Fruit fly (Drosophila melanogaster) S2 (cell line): ENCODE data around the gene Top2.

Experiments
- CG8478 ChIP-seq: fragments of >200 bp; optimal IDR thresholded peaks from 2 replicates; lab custom pipeline; 2018
- CTCF ChIP-seq, 2 experiments: fragments of >200 bp; optimal IDR thresholded peaks; 2 replicates each; lab custom pipeline; 2018

The Top2 gene

dm6 chr2L:19418872-19419271 lies 34.4 kb downstream of the Top2 start, which contains the start of gene lectin-37Db:
lectin-37Db (plus strand) TSS chr2L:19419075.
- TF ChIP-seq CTCF (optimal IDR thresholded peaks at IDR 0.05; lab: Kevin White, UChicago), result no peak
- no peak for TF ChIP-seq CG8478 (lab: Kevin White, UChicago)

- TF ChIP-seq CG8478 (lab: Kevin White, UChicago), result no peak
- TF ChIP-seq CTCF (optimal IDR thresholded peaks at IDR 0.05; lab: Kevin White, UChicago), result no peak
Measured at dm6 chr2L:19418017-19418416, 35.3 kb downstream of the Top2 start, which contains the start of gene lectin-37Da. lectin-37Da (plus strand) TSS chr2L:19418317.

DNA sequence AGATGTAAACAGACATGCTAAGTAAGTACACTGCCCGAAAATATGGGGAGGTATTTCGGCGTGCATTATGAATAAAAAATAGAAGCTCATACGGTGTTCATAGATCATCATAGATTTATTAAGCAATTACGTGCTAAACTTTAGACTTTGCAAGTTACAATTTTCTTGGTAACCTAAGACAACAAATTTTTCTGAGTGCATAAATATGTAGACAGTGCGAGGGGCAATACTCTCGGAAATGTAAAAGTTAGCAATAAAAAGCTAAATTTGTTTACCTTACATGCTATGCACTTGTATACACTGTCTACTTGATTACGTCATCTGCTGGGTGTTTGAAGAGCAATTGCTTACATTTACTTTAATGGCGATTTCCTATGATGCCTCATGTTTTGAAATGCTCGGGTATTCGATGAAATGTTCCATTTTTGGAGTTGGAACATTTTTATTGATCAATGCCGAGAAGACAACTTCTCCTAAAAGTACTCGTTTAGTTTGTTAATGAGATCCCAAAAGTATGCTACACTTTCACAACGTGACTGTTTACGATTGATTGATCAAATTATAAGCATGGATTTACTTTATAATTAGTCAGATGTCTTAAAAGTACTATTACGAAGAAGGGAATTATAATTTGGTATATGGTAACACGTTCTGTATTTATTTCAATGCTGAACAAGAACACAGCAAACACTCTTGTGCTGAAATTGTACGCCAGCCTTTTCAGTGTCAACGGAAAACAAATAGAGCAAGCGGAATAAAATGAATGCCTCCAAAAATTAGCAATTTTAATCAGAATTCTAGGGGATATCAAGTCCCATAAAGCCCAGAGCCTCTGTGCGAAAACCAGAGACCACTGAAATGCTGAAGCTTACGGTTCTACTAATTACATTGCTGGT lies 36.4 kb downstream of the Top2 start, which contains the start of gene Lectin-galC1:
Gene Lectin-galC1 (plus strand): TSS at position 846 of the 896 bp plus-strand sequence.
- TF ChIP-seq CTCF (optimal IDR thresholded peaks at IDR 0.05; lab: Kevin White, UChicago) (peak; percentile 23 to 30), CG8478 (lab: Kevin White, UChicago) (no peak)

- TF ChIP-seq CG8478 (lab: Kevin White, UChicago) (no peak), CTCF (optimal IDR thresholded peaks at IDR 0.05; lab: Kevin White, UChicago) (no peak)
Measured at dm6 chr2L:19415859-19416258, 37.4 kb downstream of the Top2 start.

- TF ChIP-seq CTCF (optimal IDR thresholded peaks at IDR 0.05; lab: Kevin White, UChicago) (peak; percentile 73 to 86), CG8478 (lab: Kevin White, UChicago) (no peak)
Measured at dm6 chr2L:19415133-19415532, 38.2 kb downstream of the Top2 start.

- TF ChIP-seq CTCF (optimal IDR thresholded peaks at IDR 0.05; lab: Kevin White, UChicago), result no peak
- no peak for TF ChIP-seq CG8478 (lab: Kevin White, UChicago)
Measured at dm6 chr2L:19414233-19414749, 39.0 kb downstream of the Top2 start.

DNA sequence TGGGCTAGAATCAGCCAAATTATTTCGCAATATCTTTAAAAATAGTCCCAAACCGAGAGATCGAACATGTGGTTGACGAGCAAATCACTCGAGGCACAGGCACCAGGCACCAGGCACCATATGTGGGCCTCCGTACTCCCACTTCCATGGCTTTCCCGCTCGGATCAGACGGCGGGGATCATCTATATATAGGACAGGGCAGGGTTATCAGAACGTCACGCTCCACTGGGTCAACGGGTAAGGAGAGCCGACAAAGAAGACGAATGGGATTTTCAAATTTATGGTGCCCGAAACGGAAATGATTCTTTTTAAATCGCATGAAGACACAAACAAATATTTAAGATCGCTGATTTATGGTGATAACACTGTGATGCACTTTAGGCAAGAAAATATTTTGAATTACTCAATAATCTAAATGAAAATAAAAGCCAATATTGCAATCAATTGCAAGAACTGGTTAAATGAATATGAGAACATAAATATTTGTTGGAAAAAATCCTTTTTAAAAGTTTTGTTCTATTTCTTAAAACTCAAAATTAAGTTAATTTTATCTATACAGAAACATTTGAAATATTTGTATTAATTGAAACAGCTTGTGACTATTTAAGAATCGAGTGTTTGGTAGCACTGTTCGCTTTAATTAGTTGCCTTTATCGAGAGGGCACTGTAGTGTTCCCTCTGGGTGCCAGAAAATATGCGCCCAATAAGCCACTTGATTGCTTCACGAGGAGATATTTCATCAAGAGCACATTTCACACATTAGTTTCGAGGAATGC lies 40.0 kb downstream of the Top2 start:
- TF ChIP-seq CTCF (optimal IDR thresholded peaks at IDR 0.05; lab: Kevin White, UChicago) (no peak), CG8478 (lab: Kevin White, UChicago) (no peak)

DNA sequence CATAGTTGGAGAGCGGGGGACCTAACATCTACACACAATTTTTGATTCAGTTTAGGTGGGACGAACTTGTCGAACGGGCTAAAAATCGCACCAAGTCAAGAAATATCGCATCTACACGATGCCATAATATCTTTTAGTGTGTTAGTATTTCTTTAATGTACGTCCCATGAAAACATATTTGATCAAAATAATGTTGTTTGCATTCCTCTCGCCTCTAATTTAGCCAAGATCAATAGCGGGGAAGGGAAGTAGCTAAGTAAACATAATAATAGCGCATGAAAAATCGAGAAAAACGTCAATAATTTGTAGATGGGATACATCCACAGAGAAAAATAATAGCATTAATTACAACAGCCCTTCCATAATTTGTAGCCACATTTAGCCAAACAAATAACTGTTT lies 41.3 kb downstream of the Top2 start:
- TF ChIP-seq CG8478 (lab: Kevin White, UChicago) (no peak), CTCF (optimal IDR thresholded peaks at IDR 0.05; lab: Kevin White, UChicago) (no peak)

DNA sequence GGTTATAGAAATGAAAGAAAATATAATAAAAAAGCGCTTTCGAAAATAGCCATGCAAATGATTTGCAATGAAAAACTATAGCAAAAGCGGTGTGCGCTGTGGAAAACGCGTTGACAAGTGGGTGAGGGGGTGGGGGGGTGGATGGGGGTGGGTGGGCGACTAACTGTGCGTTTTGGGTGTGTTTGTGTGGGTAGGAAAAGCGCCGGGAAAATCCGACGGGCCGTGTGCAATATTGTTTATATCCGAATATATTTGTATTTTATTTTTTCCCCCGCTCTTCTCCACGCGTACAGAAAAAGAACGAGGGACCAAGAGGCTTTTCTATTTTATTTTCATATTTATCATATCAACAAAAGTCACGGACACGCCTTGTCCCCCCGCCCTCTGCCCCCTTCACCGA lies 46.9 kb downstream of the Top2 start:
- TF ChIP-seq CG8478 (lab: Kevin White, UChicago) (no peak), CTCF (optimal IDR thresholded peaks at IDR 0.05; lab: Kevin White, UChicago) (no peak)

DNA sequence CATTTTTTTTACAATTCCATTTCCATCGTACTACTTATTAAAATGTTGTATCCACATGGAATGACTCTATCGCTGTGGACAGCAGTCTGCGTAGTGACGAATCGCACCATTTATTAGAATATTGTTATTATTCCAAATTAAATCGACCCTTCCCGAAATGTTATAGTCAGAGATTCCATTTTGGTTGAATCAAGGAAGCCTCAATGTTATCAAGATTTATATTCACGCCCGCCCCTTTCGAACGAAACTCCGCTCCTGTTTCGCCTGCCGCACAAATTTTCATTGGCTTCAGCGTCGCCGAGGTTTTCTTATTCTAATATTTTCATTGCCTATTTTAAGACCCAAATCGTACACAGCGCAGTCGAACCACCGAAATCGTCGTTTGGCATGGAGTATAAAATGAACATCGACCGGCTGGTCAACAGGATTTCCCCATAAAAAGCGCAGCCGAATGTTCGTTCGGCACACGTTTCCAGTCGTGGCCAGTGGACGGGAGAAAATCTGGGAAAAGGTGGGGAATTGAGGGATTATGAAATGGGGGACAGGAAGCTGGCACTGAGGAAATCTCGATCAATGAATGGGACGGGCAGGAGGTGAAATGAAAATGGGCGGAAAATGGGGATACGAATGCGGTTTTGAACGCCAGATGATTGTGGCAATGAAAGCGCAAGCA lies 47.5 kb downstream of the Top2 start:
- TF ChIP-seq CTCF (optimal IDR thresholded peaks at IDR 0.05; lab: Kevin White, UChicago) (no peak), CG8478 (lab: Kevin White, UChicago) (no peak)

- TF ChIP-seq CG8478 (lab: Kevin White, UChicago) (no peak), CTCF (optimal IDR thresholded peaks at IDR 0.05; lab: Kevin White, UChicago) (no peak)
Measured at dm6 chr2L:19404804-19405203, 48.5 kb downstream of the Top2 start.

- TF ChIP-seq CTCF (optimal IDR thresholded peaks at IDR 0.05; lab: Kevin White, UChicago) (no peak), CG8478 (lab: Kevin White, UChicago) (no peak)
Measured at dm6 chr2L:19403398-19403797, 49.9 kb downstream of the Top2 start.

- TF ChIP-seq CG8478 (lab: Kevin White, UChicago), result no peak
- TF ChIP-seq CTCF (optimal IDR thresholded peaks at IDR 0.05; lab: Kevin White, UChicago), result no peak
Measured at dm6 chr2L:19402667-19403066, 50.6 kb downstream of the Top2 start.

DNA sequence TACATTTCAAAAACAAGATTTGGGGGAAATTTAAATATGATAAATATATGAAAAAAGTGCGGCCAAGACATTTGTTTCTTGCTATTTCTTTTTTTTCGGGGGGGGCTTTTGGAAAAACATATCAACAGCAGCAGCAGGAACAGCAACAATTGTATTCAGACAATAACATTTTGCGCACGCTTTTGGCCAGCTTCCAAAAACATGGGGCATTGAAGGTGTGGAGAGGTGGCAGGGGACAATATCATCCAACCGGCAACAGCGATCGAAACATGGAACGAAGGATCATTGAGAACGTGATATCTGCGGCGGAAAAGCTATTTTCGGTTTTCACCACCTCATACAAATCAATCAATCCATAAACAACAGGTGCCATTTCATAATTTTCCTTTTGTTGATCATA lies 51.4 kb downstream of the Top2 start:
- TF ChIP-seq CTCF (optimal IDR thresholded peaks at IDR 0.05; lab: Kevin White, UChicago) (no peak), CG8478 (lab: Kevin White, UChicago) (no peak)
